Worm (Caenorhabditis elegans) whole organism, mixed stage, embryonic: ENCODE data around the gene srx-95.

ENCODE experiments used
- M03D4.4 ChIP-seq: sonication (generic microtip); optimal IDR thresholded peaks from 2 replicates; lab custom pipeline; 2017; ENCODE audit warnings: mild to moderate bottlenecking, missing genetic modification characterization, missing compliant biosample characterization
- bed-3 ChIP-seq: fragments of 200-800 bp; sonication (Bioruptor generic); optimal IDR thresholded peaks from 3 replicates; lab custom pipeline; 2018; ENCODE audit warnings: mild to moderate bottlenecking, missing genetic modification characterization, moderate library complexity, missing compliant biosample characterization
- blmp-1 ChIP-seq: fragments of 150-350 bp; optimal IDR thresholded peaks from 2 replicates; lab custom pipeline; 2014; ENCODE audit warnings: missing biosample characterization, missing genetic modification characterization
- ceh-39 ChIP-seq: fragments of 150-350 bp; optimal IDR thresholded peaks from 2 replicates; lab custom pipeline; 2014; ENCODE audit warnings: missing biosample characterization, missing genetic modification characterization
- ceh-43 ChIP-seq: fragments of 200-800 bp; sonication (Bioruptor generic); optimal IDR thresholded peaks from 2 replicates; lab custom pipeline; 2018; ENCODE audit warnings: mild to moderate bottlenecking, missing genetic modification characterization, moderate library complexity, missing compliant biosample characterization
- ceh-83 ChIP-seq: fragments of 200-800 bp; sonication (Bioruptor generic); optimal IDR thresholded peaks from 2 replicates; lab custom pipeline; 2018; ENCODE audit warnings: mild to moderate bottlenecking, missing genetic modification characterization, missing compliant biosample characterization
- ces-1 ChIP-seq: fragments of 150-350 bp; optimal IDR thresholded peaks from 2 replicates; lab custom pipeline; 2014; ENCODE audit warnings: missing biosample characterization, missing genetic modification reagents, missing genetic modification characterization
- cnd-1 ChIP-seq: fragments of 200-800 bp; sonication (Bioruptor generic); optimal IDR thresholded peaks from 2 replicates; lab custom pipeline; 2018; ENCODE audit warnings: mild to moderate bottlenecking, missing genetic modification characterization, missing compliant biosample characterization
- drap-1 ChIP-seq: fragments of 200-800 bp; sonication (Bioruptor generic); optimal IDR thresholded peaks from 3 replicates; lab custom pipeline; 2018; ENCODE audit warnings: mild to moderate bottlenecking, missing genetic modification characterization, missing compliant biosample characterization
- elt-1 ChIP-seq: sonication (generic microtip); optimal IDR thresholded peaks from 2 replicates; lab custom pipeline; 2017; ENCODE audit warnings: missing genetic modification characterization, mild to moderate bottlenecking, missing compliant biosample characterization, antibody characterized with exemption, moderate library complexity, borderline replicate concordance; ENCODE audit not compliant: insufficient read depth
- elt-3 ChIP-seq: fragments of 150-350 bp; optimal IDR thresholded peaks from 2 replicates; lab custom pipeline; 2014; ENCODE audit warnings: missing biosample characterization, missing genetic modification characterization
- flh-1 ChIP-seq: fragments of 200-800 bp; sonication (Bioruptor generic); optimal IDR thresholded peaks from 2 replicates; lab custom pipeline; 2018; ENCODE audit warnings: mild to moderate bottlenecking, missing genetic modification characterization, moderate library complexity, missing compliant biosample characterization
- ham-2 ChIP-seq: fragments of 200-800 bp; sonication (Bioruptor generic); optimal IDR thresholded peaks from 2 replicates; lab custom pipeline; 2018; ENCODE audit warnings: mild to moderate bottlenecking, missing genetic modification characterization, missing compliant biosample characterization
- hlh-1 ChIP-seq: fragments of 150-350 bp; optimal IDR thresholded peaks from 2 replicates; lab custom pipeline; 2014; ENCODE audit warnings: missing biosample characterization, missing genetic modification reagents, missing genetic modification characterization
- lin-13 ChIP-seq: fragments of 150-350 bp; optimal IDR thresholded peaks from 2 replicates; lab custom pipeline; 2014; ENCODE audit warnings: missing biosample characterization, missing genetic modification characterization
- lin-32 ChIP-seq: fragments of 200-800 bp; sonication (Bioruptor generic); optimal IDR thresholded peaks from 2 replicates; lab custom pipeline; 2018; ENCODE audit warnings: mild to moderate bottlenecking, missing genetic modification characterization, missing compliant biosample characterization
- lsy-2 ChIP-seq: fragments of 150-350 bp; optimal IDR thresholded peaks from 2 replicates; lab custom pipeline; 2014; ENCODE audit warnings: missing biosample characterization, missing genetic modification characterization
- mab-5 ChIP-seq: fragments of 150-350 bp; optimal IDR thresholded peaks from 2 replicates; lab custom pipeline; 2014; ENCODE audit warnings: missing biosample characterization, missing genetic modification characterization
- mep-1 ChIP-seq: fragments of 150-350 bp; optimal IDR thresholded peaks from 2 replicates; lab custom pipeline; 2017; ENCODE audit warnings: missing biosample characterization, missing genetic modification reagents, missing genetic modification characterization, inconsistent platforms
- mls-2 ChIP-seq: sonication (generic microtip); optimal IDR thresholded peaks from 2 replicates; lab custom pipeline; 2016; ENCODE audit warnings: mild to moderate bottlenecking, missing genetic modification characterization, moderate library complexity, missing compliant biosample characterization
- nhr-12 ChIP-seq: fragments of 150-350 bp; optimal IDR thresholded peaks from 2 replicates; lab custom pipeline; 2014; ENCODE audit warnings: missing biosample characterization, missing genetic modification characterization
- nhr-2 ChIP-seq: fragments of 150-350 bp; optimal IDR thresholded peaks from 2 replicates; lab custom pipeline; 2014; ENCODE audit warnings: missing biosample characterization, missing genetic modification characterization
- nhr-237 ChIP-seq: fragments of 150-350 bp; optimal IDR thresholded peaks from 2 replicates; lab custom pipeline; 2014; ENCODE audit warnings: missing biosample characterization, missing genetic modification characterization
- nhr-28 ChIP-seq: fragments of 150-350 bp; optimal IDR thresholded peaks from 2 replicates; lab custom pipeline; 2014; ENCODE audit warnings: missing biosample characterization, missing genetic modification characterization
- nhr-76 ChIP-seq: sonication (generic microtip); optimal IDR thresholded peaks from 2 replicates; lab custom pipeline; 2017; ENCODE audit warnings: missing biosample characterization, missing genetic modification characterization
- pha-4 ChIP-seq: fragments of 150-350 bp; optimal IDR thresholded peaks from 2 replicates; lab custom pipeline; 2018; ENCODE audit warnings: missing biosample characterization, missing genetic modification reagents, missing genetic modification characterization
- sem-2 ChIP-seq: fragments of 200-800 bp; sonication (Bioruptor generic); optimal IDR thresholded peaks from 2 replicates; lab custom pipeline; 2018; ENCODE audit warnings: mild to moderate bottlenecking, missing genetic modification characterization, missing compliant biosample characterization
- snpc-4 ChIP-seq: fragments of 150-350 bp; optimal IDR thresholded peaks from 2 replicates; lab custom pipeline; 2014; ENCODE audit warnings: missing biosample characterization, missing genetic modification characterization
- sptf-1 ChIP-seq: sonication (generic microtip); optimal IDR thresholded peaks from 2 replicates; lab custom pipeline; 2017; ENCODE audit warnings: mild to moderate bottlenecking, missing genetic modification characterization, moderate library complexity, missing compliant biosample characterization
- tbx-8 ChIP-seq: fragments of 200-800 bp; sonication (Bioruptor generic); optimal IDR thresholded peaks from 2 replicates; lab custom pipeline; 2018; ENCODE audit warnings: mild to moderate bottlenecking, missing genetic modification characterization, moderate library complexity, missing compliant biosample characterization
- unc-120 ChIP-seq: sonication (generic microtip); optimal IDR thresholded peaks from 2 replicates; lab custom pipeline; 2017; ENCODE audit warnings: missing genetic modification characterization, missing compliant biosample characterization; ENCODE audit not compliant: poor library complexity, severe bottlenecking
- unc-39 ChIP-seq: fragments of 150-350 bp; optimal IDR thresholded peaks from 2 replicates; lab custom pipeline; 2014; ENCODE audit warnings: missing biosample characterization, missing genetic modification characterization
- unc-62 ChIP-seq: fragments of 150-350 bp; optimal IDR thresholded peaks from 2 replicates; lab custom pipeline; 2014; ENCODE audit warnings: missing biosample characterization, missing genetic modification reagents, missing genetic modification characterization
- zip-8 ChIP-seq: fragments of 150-350 bp; optimal IDR thresholded peaks from 2 replicates; lab custom pipeline; 2014; ENCODE audit warnings: missing biosample characterization, missing genetic modification characterization
- ztf-11 ChIP-seq: fragments of 150-350 bp; optimal IDR thresholded peaks from 2 replicates; lab custom pipeline; 2014; ENCODE audit warnings: missing biosample characterization, missing genetic modification characterization

The srx-95 gene

ce11 chrII:6736066-6736465 is 18.5 kb downstream of the srx-95 start, which contains the start of gene mrps-18.C:
Gene mrps-18.C (plus strand): TSS chrII:6736203.
- TF ChIP-seq lin-13 (no peak), lin-32 (GFP tag; lab: Kevin White, UChicago) (no peak), snpc-4 (tag; lab: Kevin White, UChicago) (no peak)

DNA sequence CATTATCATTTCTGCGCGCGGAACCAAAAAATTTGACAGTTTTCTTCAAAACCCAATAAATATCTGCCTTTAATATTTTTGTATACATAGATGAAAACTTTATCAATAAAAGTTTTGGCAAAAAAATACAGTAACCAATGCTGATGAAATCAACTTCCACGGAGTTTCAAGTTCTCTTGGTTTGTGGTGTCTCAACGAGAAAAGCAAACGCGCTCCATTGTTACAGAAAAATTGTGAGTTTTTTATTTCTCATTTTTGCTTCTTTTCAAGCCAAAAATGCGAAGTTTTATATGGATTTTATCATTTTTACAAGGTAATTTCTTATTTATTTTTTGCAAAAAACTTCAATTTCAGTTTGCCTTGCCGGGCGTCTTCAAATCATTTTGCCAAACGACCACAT is 19.9 kb downstream of the srx-95 start, which contains the start of gene T14B4.3:
T14B4.3 (plus strand) TSS at position 264 of the 400 bp plus-strand sequence.
- TF ChIP-seq mls-2 (no peak), ceh-39 (tag; lab: Kevin White, UChicago) (no peak), nhr-237 (no peak), unc-39 (no peak), ham-2 (GFP tag; lab: Kevin White, UChicago) (no peak), M03D4.4 (tag; lab: Kevin White, UChicago) (no peak), ces-1 (GFP tag; lab: Kevin White, UChicago) (peak; percentile 50), sem-2 (GFP tag; lab: Kevin White, UChicago) (no peak), flh-1 (GFP tag; lab: Kevin White, UChicago) (no peak), nhr-2 (tag; lab: Kevin White, UChicago) (no peak), pha-4 (tag; lab: Kevin White, UChicago) (peak; percentile 34), unc-62 (GFP tag; lab: Kevin White, UChicago) (no peak), nhr-28 (tag; lab: Kevin White, UChicago) (no peak), sptf-1 (peak; percentile 36), lsy-2 (peak; percentile 83), zip-8 (tag; lab: Kevin White, UChicago) (no peak), elt-3 (tag; lab: Kevin White, UChicago) (no peak), tbx-8 (GFP tag; lab: Kevin White, UChicago) (no peak), ceh-43 (no peak), lin-32 (GFP tag; lab: Kevin White, UChicago) (no peak), mep-1 (tag; lab: Kevin White, UChicago) (peak; percentile 76), mab-5 (tag; lab: Kevin White, UChicago) (no peak), nhr-12 (tag; lab: Kevin White, UChicago) (no peak), drap-1 (no peak), nhr-76 (tag; lab: Kevin White, UChicago) (no peak), hlh-1 (tag; lab: Kevin White, UChicago) (no peak)

DNA sequence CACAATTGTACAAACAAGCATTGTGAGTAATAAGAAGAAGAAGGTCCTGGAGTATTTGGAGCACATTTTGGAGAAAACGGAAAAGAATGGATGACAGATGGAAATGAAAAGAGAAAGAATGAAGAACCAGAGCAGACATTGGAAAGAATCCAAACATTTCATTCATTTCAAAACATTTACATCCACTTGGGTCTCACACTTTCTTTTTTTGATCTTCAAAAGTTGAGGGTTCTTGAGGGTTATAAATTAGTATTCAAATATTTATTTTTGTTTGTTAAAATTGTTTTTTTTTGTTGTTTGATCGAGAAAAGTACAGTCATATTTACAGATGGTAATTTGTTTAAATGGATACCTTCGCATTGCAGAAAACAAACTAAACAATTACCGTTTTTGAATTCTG is 20.9 kb downstream of the srx-95 start, which contains the start of gene T14B4.9:
T14B4.9 (minus strand) TSS at position 101 of the 400 bp plus-strand sequence.
- TF ChIP-seq pha-4 (tag; lab: Kevin White, UChicago) (no peak), unc-120 (tag; lab: Kevin White, UChicago) (no peak), mls-2 (no peak), lsy-2 (no peak), ham-2 (GFP tag; lab: Kevin White, UChicago) (no peak), tbx-8 (GFP tag; lab: Kevin White, UChicago) (no peak), nhr-237 (no peak), drap-1 (no peak), mab-5 (tag; lab: Kevin White, UChicago) (no peak)
- TF ChIP-seq, all 35 proteins: peak for 0

DNA sequence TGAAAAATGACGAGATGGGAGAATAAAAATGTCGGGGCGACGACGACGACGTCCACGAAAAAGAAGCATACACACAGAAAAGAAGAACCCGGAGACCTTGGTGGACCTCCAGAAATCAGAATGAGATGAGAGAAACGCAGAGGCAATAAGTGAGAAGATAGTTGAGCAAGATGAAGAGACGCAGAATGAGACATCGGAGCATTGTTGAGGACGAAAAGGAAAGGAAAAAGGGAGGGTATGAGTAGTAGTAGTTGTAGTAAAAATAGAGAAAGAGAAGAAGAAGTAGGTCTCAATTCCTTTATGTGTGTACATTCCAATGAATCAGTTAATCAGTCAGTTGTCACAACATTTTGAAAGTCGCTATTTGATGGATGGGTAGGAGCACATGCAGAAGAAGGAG is 25.2 kb downstream of the srx-95 start, which contains the start of gene T14B4.8:
T14B4.8 (minus strand) TSS at position 60 of the 400 bp plus-strand sequence.
- no peak for TF ChIP-seq nhr-237
- no peak for TF ChIP-seq unc-39
- no peak for TF ChIP-seq drap-1
- TF ChIP-seq cnd-1 (tag; lab: Kevin White, UChicago), result no peak
- peak; percentile 24 for TF ChIP-seq unc-120 (tag; lab: Kevin White, UChicago)
- no peak for TF ChIP-seq nhr-2 (tag; lab: Kevin White, UChicago)
- no peak for TF ChIP-seq ceh-43
- no peak for TF ChIP-seq ztf-11
- no peak for TF ChIP-seq pha-4 (tag; lab: Kevin White, UChicago)
- TF ChIP-seq lsy-2, result no peak
- no peak for TF ChIP-seq snpc-4 (tag; lab: Kevin White, UChicago)
- no peak for TF ChIP-seq elt-1 (tag; lab: Kevin White, UChicago)
- peak; percentile 22 for TF ChIP-seq sptf-1
- TF ChIP-seq sem-2 (GFP tag; lab: Kevin White, UChicago), result no peak
- no peak for TF ChIP-seq M03D4.4 (tag; lab: Kevin White, UChicago)
- no peak for TF ChIP-seq elt-3 (tag; lab: Kevin White, UChicago)
- no peak for TF ChIP-seq blmp-1 (tag; lab: Kevin White, UChicago)
- no peak for TF ChIP-seq ham-2 (GFP tag; lab: Kevin White, UChicago)
- no peak for TF ChIP-seq lin-13
- TF ChIP-seq flh-1 (GFP tag; lab: Kevin White, UChicago), result no peak
- no peak for TF ChIP-seq hlh-1 (tag; lab: Kevin White, UChicago)
- no peak for TF ChIP-seq ceh-83 (GFP tag; lab: Kevin White, UChicago)
- peak; percentile 2 for TF ChIP-seq mep-1 (tag; lab: Kevin White, UChicago)
- TF ChIP-seq lin-32 (GFP tag; lab: Kevin White, UChicago), result no peak
- no peak for TF ChIP-seq bed-3 (GFP tag; lab: Kevin White, UChicago)
- TF ChIP-seq unc-62 (GFP tag; lab: Kevin White, UChicago), result peak; percentile 31
- no peak for TF ChIP-seq nhr-12 (tag; lab: Kevin White, UChicago)
- peak; percentile 77 for TF ChIP-seq ces-1 (GFP tag; lab: Kevin White, UChicago)
- TF ChIP-seq nhr-28 (tag; lab: Kevin White, UChicago), result no peak
- TF ChIP-seq nhr-76 (tag; lab: Kevin White, UChicago), result no peak
- TF ChIP-seq mls-2, result no peak
- no peak for TF ChIP-seq tbx-8 (GFP tag; lab: Kevin White, UChicago)
- TF ChIP-seq, all 35 proteins: peak for 5
